Fruit fly (Drosophila melanogaster): ENCODE measurements around the gene CG45060.
A peak's percentile ranks its signal among the peaks of the same experiment; 100 is the strongest.

Gene CG45060

dm6 chrX:9911751-9912150, 43.4 kb upstream of the CG45060 start (continued):
- TF ChIP-seq pita (GFP tag; optimal IDR thresholded peaks at IDR 0.05) (no peak), pros (GFP tag; optimal IDR thresholded peaks at IDR 0.05) (no peak), run (tag; optimal IDR thresholded peaks at IDR 0.05) (no peak), CG2875 (GFP tag; optimal IDR thresholded peaks at IDR 0.05) (no peak), CG8089 (GFP tag; optimal IDR thresholded peaks at IDR 0.05) (no peak), stwl (tag; optimal IDR thresholded peaks at IDR 0.05) (no peak), Hsf (GFP tag; optimal IDR thresholded peaks at IDR 0.05) (no peak), CG34376 (GFP tag; optimal IDR thresholded peaks at IDR 0.05) (no peak), CG6254 (GFP tag; optimal IDR thresholded peaks at IDR 0.05) (no peak), CG30403 (GFP tag; optimal IDR thresholded peaks at IDR 0.05) (peak; percentile 15), CG9932 (GFP tag; IDR thresholded peaks at IDR 0.05) (no peak), cad (GFP tag; optimal IDR thresholded peaks at IDR 0.05) (no peak), z (GFP tag; IDR thresholded peaks at IDR 0.05) (no peak), fd96Cb (tag; optimal IDR thresholded peaks at IDR 0.05) (peak; percentile 55), crol (GFP tag; IDR thresholded peaks at IDR 0.05) (no peak), Bgb (GFP tag; IDR thresholded peaks at IDR 0.05; ENCODE audit: partially characterized antibody) (no peak), bab2 (GFP tag; optimal IDR thresholded peaks at IDR 0.05) (no peak), CG3847 (GFP tag; IDR thresholded peaks at IDR 0.05) (0 out of 2 replicates have a peak, but pooled peaks have one; percentile 12), lov (optimal IDR thresholded peaks at IDR 0.05) (no peak), lov (GFP tag; IDR thresholded peaks at IDR 0.05) (no peak), ci (GFP tag; IDR thresholded peaks at IDR 0.05) (peak; percentile 70; the same call in 2 of the 3 replicates), CG6683 (GFP tag; optimal IDR thresholded peaks at IDR 0.05) (no peak), CG6272 (GFP tag; IDR thresholded peaks at IDR 0.05) (no peak), CG12219 (GFP tag; optimal IDR thresholded peaks at IDR 0.05) (no peak), trh (GFP tag; optimal IDR thresholded peaks at IDR 0.05) (no peak), GATAe (GFP tag; conservative IDR thresholded peaks at IDR 0.05) (no peak), ATbp (GFP tag; optimal IDR thresholded peaks at IDR 0.05) (peak; percentile 65), ttk (GFP tag; IDR thresholded peaks at IDR 0.05) (no peak), CG11696 (GFP tag; IDR thresholded peaks at IDR 0.05) (no peak), sim (GFP tag; IDR thresholded peaks at IDR 0.05) (no peak), CG11085 (GFP tag; IDR thresholded peaks at IDR 0.05) (no peak), CG4360 (GFP tag; IDR thresholded peaks at IDR 0.05) (no peak), lmd (GFP tag; IDR thresholded peaks at IDR 0.05) (peak; percentile 46; the same call in 1 of the 2 replicates), Bdp1 (GFP tag; optimal IDR thresholded peaks at IDR 0.05) (no peak), PHDP (tag; optimal IDR thresholded peaks at IDR 0.05) (peak; percentile 34), TFAM (GFP tag; optimal IDR thresholded peaks at IDR 0.05) (no peak), B-H2 (GFP tag; optimal IDR thresholded peaks at IDR 0.05) (no peak), row (GFP tag; IDR thresholded peaks at IDR 0.05) (0 out of 3 replicates have a peak, but pooled peaks have one; percentile 30), ewg (GFP tag; optimal IDR thresholded peaks at IDR 0.05) (peak; percentile 9), dimm (GFP tag; IDR thresholded peaks at IDR 0.05) (no peak), Trl (optimal IDR thresholded peaks at IDR 0.05) (no peak), Trl (GFP tag; optimal IDR thresholded peaks at IDR 0.05) (no peak), bigmax (GFP tag; optimal IDR thresholded peaks at IDR 0.05) (no peak), CG18011 (GFP tag; optimal IDR thresholded peaks at IDR 0.05) (no peak), CG12155 (GFP tag; optimal IDR thresholded peaks at IDR 0.05) (no peak), lilli (GFP tag; optimal IDR thresholded peaks at IDR 0.05) (no peak), ham (GFP tag; IDR thresholded peaks at IDR 0.05) (no peak), NC2β (GFP tag; optimal IDR thresholded peaks at IDR 0.05) (no peak), otp (GFP tag; IDR thresholded peaks at IDR 0.05) (no peak), CG10431 (GFP tag; optimal IDR thresholded peaks at IDR 0.05) (no peak), org-1 (GFP tag; optimal IDR thresholded peaks at IDR 0.05) (no peak), CG7271 (tag; optimal IDR thresholded peaks at IDR 0.05) (no peak), hkb (optimal IDR thresholded peaks at IDR 0.05) (no peak), hkb (GFP tag; IDR thresholded peaks at IDR 0.05) (peak; percentile 37; the same call in 1 of the 2 replicates)

All from whole organism, embryonic.